Fruit fly (Drosophila melanogaster): ENCODE results near the gene Pak3.

Pak3 gene

dm6 chr3R:16413734-16414133, 39.9 kb downstream of the Pak3 start:
- TF ChIP-seq pan (optimal IDR thresholded peaks at IDR 0.05) (no peak), EcR (GFP tag; optimal IDR thresholded peaks at IDR 0.05) (no peak), CG8478 (optimal IDR thresholded peaks at IDR 0.05) (no peak), psq (optimal IDR thresholded peaks at IDR 0.05) (no peak), usp (GFP tag; optimal IDR thresholded peaks at IDR 0.05) (no peak), Dll (optimal IDR thresholded peaks at IDR 0.05) (no peak)

dm6 chr3R:16410706-16411105, 42.9 kb downstream of the Pak3 start:
- TF ChIP-seq EcR (GFP tag; optimal IDR thresholded peaks at IDR 0.05) (no peak), pan (optimal IDR thresholded peaks at IDR 0.05) (no peak), psq (optimal IDR thresholded peaks at IDR 0.05) (no peak), CG8478 (optimal IDR thresholded peaks at IDR 0.05) (no peak), Dll (optimal IDR thresholded peaks at IDR 0.05) (no peak), usp (GFP tag; optimal IDR thresholded peaks at IDR 0.05) (no peak)

dm6 chr3R:16408434-16408833, 45.2 kb downstream of the Pak3 start:
- no peak for TF ChIP-seq psq (optimal IDR thresholded peaks at IDR 0.05)
- no peak for TF ChIP-seq CG8478 (optimal IDR thresholded peaks at IDR 0.05)
- TF ChIP-seq Dll (optimal IDR thresholded peaks at IDR 0.05), result no peak
- TF ChIP-seq pan (optimal IDR thresholded peaks at IDR 0.05), result no peak
- no peak for TF ChIP-seq EcR (GFP tag; optimal IDR thresholded peaks at IDR 0.05)
- TF ChIP-seq usp (GFP tag; optimal IDR thresholded peaks at IDR 0.05), result no peak

DNA sequence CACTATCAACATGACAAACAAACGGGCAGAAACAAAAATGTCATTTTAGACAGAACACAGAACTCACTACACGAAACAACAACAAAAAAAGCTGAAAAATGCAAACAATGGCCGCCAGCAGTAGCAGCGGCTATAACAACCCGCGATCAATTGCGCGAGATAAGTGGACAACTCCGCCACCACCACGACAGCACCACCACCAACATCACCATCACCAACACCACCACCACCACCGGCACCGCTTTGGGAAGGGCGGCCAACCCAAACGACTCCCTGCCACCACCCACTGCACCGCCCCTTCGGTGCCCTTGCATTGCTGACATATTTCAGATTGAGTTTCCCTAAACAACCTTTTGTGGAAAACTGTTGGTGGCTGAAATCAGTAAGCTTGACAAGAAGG, 47.0 kb downstream of the Pak3 start:
- TF ChIP-seq EcR (GFP tag; optimal IDR thresholded peaks at IDR 0.05) (no peak), usp (GFP tag; optimal IDR thresholded peaks at IDR 0.05) (no peak), pan (optimal IDR thresholded peaks at IDR 0.05) (no peak), CG8478 (optimal IDR thresholded peaks at IDR 0.05) (no peak), Dll (optimal IDR thresholded peaks at IDR 0.05) (no peak), psq (optimal IDR thresholded peaks at IDR 0.05) (no peak)

DNA sequence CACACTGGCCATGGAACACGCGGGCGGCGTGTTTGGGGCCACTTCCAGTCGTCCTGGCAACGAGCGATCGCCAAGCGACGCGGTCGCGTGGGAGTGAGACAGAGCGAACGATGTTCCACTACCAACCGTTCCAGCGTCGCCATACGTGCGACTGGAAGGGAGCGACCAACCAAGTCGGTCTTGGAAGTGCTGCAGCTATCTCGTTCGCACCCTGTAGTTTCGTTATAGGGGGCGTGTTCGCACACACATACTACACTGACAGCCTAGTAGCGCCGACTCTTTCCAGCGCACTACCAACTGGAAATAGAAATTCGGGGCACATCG, 49.9 kb downstream of the Pak3 start:
- TF ChIP-seq EcR (GFP tag; optimal IDR thresholded peaks at IDR 0.05) (no peak), pan (optimal IDR thresholded peaks at IDR 0.05) (no peak), CG8478 (optimal IDR thresholded peaks at IDR 0.05) (peak; percentile 57), usp (GFP tag; optimal IDR thresholded peaks at IDR 0.05) (no peak), psq (optimal IDR thresholded peaks at IDR 0.05) (no peak), Dll (optimal IDR thresholded peaks at IDR 0.05) (no peak)

- TF ChIP-seq usp (GFP tag; optimal IDR thresholded peaks at IDR 0.05) (no peak), pan (optimal IDR thresholded peaks at IDR 0.05) (no peak), CG8478 (optimal IDR thresholded peaks at IDR 0.05) (peak; percentile 66), psq (optimal IDR thresholded peaks at IDR 0.05) (no peak), EcR (GFP tag; optimal IDR thresholded peaks at IDR 0.05) (no peak), Dll (optimal IDR thresholded peaks at IDR 0.05) (no peak)
Measured at dm6 chr3R:16403023-16403733, 50.4 kb downstream of the Pak3 start, which contains the start of gene ss. ss (minus strand) TSS chr3R:16403690.

DNA sequence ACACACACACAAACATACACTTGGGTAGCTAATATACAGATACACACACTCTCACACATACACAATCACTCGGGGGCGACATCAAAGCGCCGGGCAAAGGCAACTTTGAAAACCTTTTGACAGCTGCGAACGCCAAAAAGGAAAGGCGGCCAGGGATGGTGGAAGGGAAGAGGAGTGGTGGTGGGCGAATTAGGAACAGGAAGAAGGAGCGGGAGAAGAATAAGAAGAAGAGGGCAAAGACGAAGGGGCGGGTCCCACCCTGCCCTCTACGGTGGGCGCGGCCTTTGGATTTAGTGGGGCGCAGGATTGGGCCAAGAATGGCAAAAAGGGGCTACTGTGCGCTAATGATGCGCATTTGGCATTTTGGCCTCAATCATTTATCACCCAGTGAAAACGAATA, 57.1 kb downstream of the Pak3 start:
- TF ChIP-seq EcR (GFP tag; optimal IDR thresholded peaks at IDR 0.05), result no peak
- TF ChIP-seq psq (optimal IDR thresholded peaks at IDR 0.05), result no peak
- no peak for TF ChIP-seq CG8478 (optimal IDR thresholded peaks at IDR 0.05)
- no peak for TF ChIP-seq usp (GFP tag; optimal IDR thresholded peaks at IDR 0.05)
- no peak for TF ChIP-seq Dll (optimal IDR thresholded peaks at IDR 0.05)
- no peak for TF ChIP-seq pan (optimal IDR thresholded peaks at IDR 0.05)

DNA sequence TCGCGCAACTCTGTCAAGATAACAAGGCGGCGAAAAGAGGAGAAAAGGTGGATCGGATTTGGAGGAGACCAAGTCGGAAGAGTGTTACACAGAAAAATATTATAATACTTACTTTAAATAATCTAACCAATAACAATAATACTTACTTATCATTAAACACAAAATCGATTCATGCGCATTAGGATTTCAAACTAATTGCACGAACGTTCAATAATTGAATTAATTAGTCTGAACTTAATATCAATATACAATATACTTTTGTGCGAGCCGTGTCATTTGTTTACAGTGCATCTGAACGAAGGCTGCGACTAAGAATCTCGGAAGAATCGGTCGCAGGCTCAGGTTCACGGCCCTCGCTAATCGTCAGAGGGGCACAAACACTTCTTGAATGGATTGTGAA, 58.2 kb downstream of the Pak3 start:
- TF ChIP-seq psq (optimal IDR thresholded peaks at IDR 0.05) (no peak), EcR (GFP tag; optimal IDR thresholded peaks at IDR 0.05) (no peak), CG8478 (optimal IDR thresholded peaks at IDR 0.05) (no peak), usp (GFP tag; optimal IDR thresholded peaks at IDR 0.05) (no peak), pan (optimal IDR thresholded peaks at IDR 0.05) (no peak)

Data from whole organism.